Fruit fly (Drosophila melanogaster): ENCODE data around the gene Cph.

dm6 chrX:7102013-7102520, 35.5 kb upstream of the Cph start, which contains the start of gene CG4615:
- TF ChIP-seq ey (GFP tag; optimal IDR thresholded peaks at IDR 0.05), result no peak
- no peak for TF ChIP-seq CrebA (GFP tag; optimal IDR thresholded peaks at IDR 0.05; ENCODE audit: borderline replicate concordance)
